Worm (Caenorhabditis elegans) whole organism, L2 larva: ENCODE data around the gene hpx-2.

Experiments used
- blmp-1 ChIP-seq: sonication (generic microtip); optimal IDR thresholded peaks from 2 replicates; lab custom pipeline; 2017; ENCODE audit warnings: missing genetic modification characterization, mild to moderate bottlenecking, missing compliant biosample characterization, antibody characterized with exemption, moderate library complexity; ENCODE audit not compliant: insufficient read depth
- fos-1 ChIP-seq: fragments of 150-350 bp; optimal IDR thresholded peaks from 2 replicates; lab custom pipeline; 2014; ENCODE audit warnings: missing biosample characterization, missing genetic modification characterization
- lin-13 ChIP-seq: fragments of 150-350 bp; optimal IDR thresholded peaks from 2 replicates; lab custom pipeline; 2014; ENCODE audit warnings: missing biosample characterization, missing genetic modification reagents, missing genetic modification characterization
- mab-5 ChIP-seq: fragments of 150-350 bp; optimal IDR thresholded peaks from 2 replicates; lab custom pipeline; 2014; ENCODE audit warnings: missing biosample characterization, missing genetic modification characterization
- nhr-237 ChIP-seq: fragments of 150-350 bp; optimal IDR thresholded peaks from 2 replicates; lab custom pipeline; 2014; ENCODE audit warnings: missing biosample characterization, missing genetic modification characterization
- nhr-77 ChIP-seq: fragments of 150-350 bp; optimal IDR thresholded peaks from 2 replicates; lab custom pipeline; 2014; ENCODE audit warnings: missing biosample characterization, missing genetic modification characterization
- sma-3 ChIP-seq: sonication (generic microtip); optimal IDR thresholded peaks from 2 replicates; lab custom pipeline; 2016; ENCODE audit warnings: missing genetic modification reagents, missing genetic modification characterization, missing compliant biosample characterization
- snpc-4 ChIP-seq: fragments of 150-350 bp; optimal IDR thresholded peaks from 2 replicates; lab custom pipeline; 2014; ENCODE audit warnings: missing biosample characterization, missing genetic modification characterization
- unc-55 ChIP-seq: fragments of 150-350 bp; sonication (generic microtip); optimal IDR thresholded peaks from 3 replicates; lab custom pipeline; 2014; ENCODE audit warnings: missing biosample characterization, missing genetic modification reagents, missing genetic modification characterization

DNA sequence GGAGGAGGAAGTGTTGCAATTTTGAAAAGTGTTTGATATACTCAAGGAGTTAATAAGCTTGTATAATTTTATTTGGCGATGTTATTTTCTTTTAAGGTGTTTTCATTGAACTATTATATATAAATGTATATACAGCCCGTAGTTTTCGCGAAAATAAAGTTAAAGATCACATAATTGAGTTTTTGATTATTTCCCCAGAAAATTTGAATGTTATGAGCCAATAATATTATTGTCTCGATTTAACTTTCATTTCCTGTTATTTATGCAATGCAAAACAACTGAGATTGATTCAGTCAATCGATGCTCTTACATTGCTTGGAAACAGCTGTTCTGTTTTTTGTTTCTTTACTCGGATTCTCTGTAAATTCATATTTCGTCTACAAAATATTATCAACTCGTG, 1.9 kb upstream of the hpx-2 start, which contains the start of gene srx-133:
- TF ChIP-seq nhr-77 (tag; lab: Kevin White, UChicago) (no peak), sma-3 (no peak), snpc-4 (no peak), mab-5 (no peak), fos-1 (no peak), nhr-237 (tag; lab: Kevin White, UChicago) (no peak), lin-13 (GFP tag; lab: Kevin White, UChicago) (no peak), unc-55 (GFP tag; lab: Kevin White, UChicago) (no peak), blmp-1 (tag; lab: Kevin White, UChicago) (no peak)
